Comparison of ENCODE assay signal across 1 worm cellular context in the genomic region with DNA sequence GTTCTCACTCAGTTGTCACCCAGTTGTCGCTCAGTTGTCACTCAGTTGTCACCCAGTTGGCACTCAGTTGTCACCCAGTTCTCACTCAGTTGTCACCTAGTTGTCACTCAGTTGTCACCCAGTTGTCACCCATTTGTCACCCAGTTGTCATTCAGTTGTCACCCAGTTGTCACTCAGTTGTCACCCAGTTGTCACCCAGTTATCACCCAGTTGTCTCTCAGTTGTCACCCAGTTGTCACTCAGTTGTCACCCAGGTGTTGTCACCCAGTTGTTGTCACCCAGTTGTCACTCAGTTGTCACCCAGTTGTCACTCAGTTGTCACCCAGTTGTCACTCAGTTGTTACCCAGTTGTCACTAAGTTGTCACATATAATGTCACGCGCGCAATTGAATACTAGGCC.
A peak's percentile ranks its signal among the peaks of the same experiment; 100 is the strongest.
TF ChIP-seq lines count a peak whose summit lies in the region.

No protein-coding gene starts in this region.

TF ChIP-seq in whole organism, L4 larva, 104 proteins besides CTCF, POLR2A, EP300 and RAD21 (continued from another document):
- 0 out of 2 replicates have a peak, but pooled peaks have one; percentile 11 for TF ChIP-seq ZK337.2 (GFP tag; IDR thresholded peaks at IDR 0.05; lab: Robert Waterston, UW)
- TF ChIP-seq lsy-2 (tag; optimal IDR thresholded peaks at IDR 0.05; lab: Kevin White, UChicago), result no peak
- no peak for TF ChIP-seq nhr-111 (GFP tag; optimal IDR thresholded peaks at IDR 0.05; lab: Kevin White, UChicago)
- TF ChIP-seq tag-97 (GFP tag; IDR thresholded peaks at IDR 0.05; lab: Robert Waterston, UW), result peak; percentile 47; the same call in 1 of the 2 replicates
- TF ChIP-seq D1046.2 (GFP tag; IDR thresholded peaks at IDR 0.05; lab: Robert Waterston, UW), result peak; percentile 79; the same call in 1 of the 2 replicates
- TF ChIP-seq vab-7 (GFP tag; IDR thresholded peaks at IDR 0.05; lab: Robert Waterston, UW), result peak; percentile 49
- TF ChIP-seq madf-5 (GFP tag; IDR thresholded peaks at IDR 0.05; lab: Robert Waterston, UW), result peak in 1 of 2 experiments; percentile 56; a peak in 1 of 4 replicates
- TF ChIP-seq arid-1 (GFP tag; conservative IDR thresholded peaks at IDR 0.05; lab: Robert Waterston, UW), result 0 out of 2 replicates have a peak, but pooled peaks have one; percentile 3
- peak; percentile 7; the same call in 1 of the 2 replicates for TF ChIP-seq ceh-44 (GFP tag; IDR thresholded peaks at IDR 0.05; lab: Robert Waterston, UW)
- no peak for TF ChIP-seq hmg-1.1 (GFP tag; IDR thresholded peaks at IDR 0.05; lab: Robert Waterston, UW)
TF ChIP-seq in whole organism, L4 larva: peak in this region for 15.
